Worm (Caenorhabditis elegans): ENCODE measurements around the gene ZK1321.4.

DNA sequence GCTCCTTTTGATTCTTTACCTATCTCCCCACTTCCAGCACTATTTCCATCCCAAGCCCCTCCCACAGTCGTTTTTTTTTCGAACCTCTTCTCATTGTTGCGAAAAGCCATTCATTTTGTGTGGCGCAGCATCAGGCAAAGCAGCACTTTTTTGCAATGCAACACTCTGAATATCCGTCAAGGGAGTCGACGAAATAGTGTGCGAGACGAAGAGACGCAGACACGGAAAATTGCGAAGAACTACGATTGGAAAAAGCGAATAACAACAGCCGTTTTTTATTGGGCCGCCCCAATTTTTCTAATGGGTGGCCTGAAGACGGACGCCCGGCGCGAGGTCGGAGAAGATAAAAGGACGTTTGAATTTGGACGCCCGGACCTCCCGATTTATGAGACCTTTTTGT is 43.9 kb downstream of the ZK1321.4 start:
- TF ChIP-seq ceh-28 (tag; optimal IDR thresholded peaks at IDR 0.05) (no peak), ama-1 (optimal IDR thresholded peaks at IDR 0.05) (no peak), ztf-11 (tag; optimal IDR thresholded peaks at IDR 0.05) (no peak), zag-1 (tag; optimal IDR thresholded peaks at IDR 0.05) (no peak), nhr-237 (tag; optimal IDR thresholded peaks at IDR 0.05) (no peak), ztf-4 (tag; optimal IDR thresholded peaks at IDR 0.05) (no peak), fkh-10 (GFP tag; optimal IDR thresholded peaks at IDR 0.05) (no peak), snpc-4 (tag; optimal IDR thresholded peaks at IDR 0.05) (no peak), elt-2 (tag; optimal IDR thresholded peaks at IDR 0.05) (no peak), ceh-16 (tag; optimal IDR thresholded peaks at IDR 0.05) (no peak), pha-4 (tag; optimal IDR thresholded peaks at IDR 0.05) (no peak), aly-2 (tag; optimal IDR thresholded peaks at IDR 0.05) (no peak), mdl-1 (tag; optimal IDR thresholded peaks at IDR 0.05) (no peak), nhr-76 (tag; optimal IDR thresholded peaks at IDR 0.05) (no peak)

All from whole organism, L3 larva.